Worm (Caenorhabditis elegans): ENCODE data around the gene Y43E12A.3.
A peak's percentile ranks its signal among the peaks of the same experiment; 100 is the strongest.

Y43E12A.3 gene

ce11 chrIV:11036222-11036621 is 48.5 kb downstream of the Y43E12A.3 start, which contains the start of gene fkb-1 (continued):
- TF ChIP-seq unc-39 (tag; optimal IDR thresholded peaks at IDR 0.05) = no peak
- TF ChIP-seq spr-3 (GFP tag; optimal IDR thresholded peaks at IDR 0.05) = no peak
- no peak for TF ChIP-seq nhr-76 (tag; optimal IDR thresholded peaks at IDR 0.05)
- no peak for TF ChIP-seq dmd-9 (GFP tag; IDR thresholded peaks at IDR 0.05)
- TF ChIP-seq hif-1 (tag; optimal IDR thresholded peaks at IDR 0.05) = no peak
- no peak for TF ChIP-seq R02D3.7 (tag; optimal IDR thresholded peaks at IDR 0.05)
- TF ChIP-seq hlh-30 (tag; optimal IDR thresholded peaks at IDR 0.05; ENCODE audit: insufficient read depth) = peak; percentile 38
- no peak for TF ChIP-seq egl-43 (GFP tag; IDR thresholded peaks at IDR 0.05)
- peak; percentile 56; the same call in 1 of the 2 replicates for TF ChIP-seq dmd-6 (GFP tag; IDR thresholded peaks at IDR 0.05)
- peak; percentile 83 for TF ChIP-seq dve-1 (tag; optimal IDR thresholded peaks at IDR 0.05; ENCODE audit: insufficient read depth)
- no peak for TF ChIP-seq sdz-12 (GFP tag; optimal IDR thresholded peaks at IDR 0.05)
- TF ChIP-seq Y105C5A.15 (GFP tag; IDR thresholded peaks at IDR 0.05) = no peak
- no peak for TF ChIP-seq zip-11 (GFP tag; IDR thresholded peaks at IDR 0.05)
- no peak for TF ChIP-seq nhr-41 (GFP tag; IDR thresholded peaks at IDR 0.05)
- no peak for TF ChIP-seq zag-1 (tag; optimal IDR thresholded peaks at IDR 0.05)
- no peak for TF ChIP-seq Y48G9A.11 (GFP tag; IDR thresholded peaks at IDR 0.05)
- TF ChIP-seq ztf-7 (tag; optimal IDR thresholded peaks at IDR 0.05) = no peak
- peak; percentile 38 for TF ChIP-seq nhr-6 (tag; optimal IDR thresholded peaks at IDR 0.05)
- no peak for TF ChIP-seq nhr-77 (tag; optimal IDR thresholded peaks at IDR 0.05)
- TF ChIP-seq madf-5 (GFP tag; IDR thresholded peaks at IDR 0.05) = no peak
- TF ChIP-seq zip-2 (tag; optimal IDR thresholded peaks at IDR 0.05) = no peak
- TF ChIP-seq egl-27 (tag; optimal IDR thresholded peaks at IDR 0.05) = no peak
- peak; percentile 71 for TF ChIP-seq dpl-1 (GFP tag; optimal IDR thresholded peaks at IDR 0.05)
- no peak for TF ChIP-seq ztf-11 (tag; optimal IDR thresholded peaks at IDR 0.05)
- TF ChIP-seq dmd-8 (GFP tag; IDR thresholded peaks at IDR 0.05) = no peak
- TF ChIP-seq mep-1 (tag; optimal IDR thresholded peaks at IDR 0.05) = peak; percentile 75
- no peak for TF ChIP-seq lin-13 (GFP tag; optimal IDR thresholded peaks at IDR 0.05)
- no peak for TF ChIP-seq T26A8.4 (GFP tag; IDR thresholded peaks at IDR 0.05)
- peak in 1 of 2 experiments; percentile 17 for TF ChIP-seq daf-16 (GFP tag; optimal IDR thresholded peaks at IDR 0.05)
- peak; percentile 25 for TF ChIP-seq daf-16 (tag; optimal IDR thresholded peaks at IDR 0.05)
- TF ChIP-seq ceh-20 (GFP tag; IDR thresholded peaks at IDR 0.05) = no peak
- TF ChIP-seq T20F7.1 (GFP tag; optimal IDR thresholded peaks at IDR 0.05) = no peak
- TF ChIP-seq lsy-2 (tag; optimal IDR thresholded peaks at IDR 0.05) = peak in 1 of 2 experiments; percentile 83
- no peak for TF ChIP-seq madf-9 (GFP tag; conservative IDR thresholded peaks at IDR 0.05)
- TF ChIP-seq ZK337.2 (GFP tag; IDR thresholded peaks at IDR 0.05) = no peak
- no peak for TF ChIP-seq lin-39 (tag; optimal IDR thresholded peaks at IDR 0.05)
- peak; percentile 66; the same call in 1 of the 2 replicates for TF ChIP-seq hmg-1.1 (GFP tag; IDR thresholded peaks at IDR 0.05)
- TF ChIP-seq hlh-11 (tag; optimal IDR thresholded peaks at IDR 0.05) = peak; percentile 65
- TF ChIP-seq daf-12 (tag; optimal IDR thresholded peaks at IDR 0.05) = no peak
- no peak for TF ChIP-seq mdt-29 (GFP tag; IDR thresholded peaks at IDR 0.05)
- TF ChIP-seq fkh-10 (GFP tag; optimal IDR thresholded peaks at IDR 0.05) = no peak
- TF ChIP-seq jun-1 (tag; optimal IDR thresholded peaks at IDR 0.05) = no peak
- no peak for TF ChIP-seq set-16 (GFP tag; IDR thresholded peaks at IDR 0.05)
- TF ChIP-seq php-3 (GFP tag; IDR thresholded peaks at IDR 0.05) = no peak
- TF ChIP-seq Y5F2A.4 (GFP tag; optimal IDR thresholded peaks at IDR 0.05) = no peak
- TF ChIP-seq zfp-3 (GFP tag; conservative IDR thresholded peaks at IDR 0.05) = no peak
- peak in 1 of 2 experiments; percentile 96 for TF ChIP-seq unc-62 (GFP tag; optimal IDR thresholded peaks at IDR 0.05 in 1 of 2)
- TF ChIP-seq unc-62 (tag; optimal IDR thresholded peaks at IDR 0.05) = no peak
- no peak for TF ChIP-seq ama-1 (optimal IDR thresholded peaks at IDR 0.05)
- peak; percentile 66 for TF ChIP-seq rbr-2 (tag; optimal IDR thresholded peaks at IDR 0.05)
- no peak for TF ChIP-seq daf-19 (GFP tag; conservative IDR thresholded peaks at IDR 0.05)
- no peak for TF ChIP-seq daf-8 (GFP tag; IDR thresholded peaks at IDR 0.05)
